Worm (Caenorhabditis elegans) whole organism, L2 larva: ENCODE results near the gene F39G3.2.

Experiments used
- C34F6.9 ChIP-seq: fragments of 150-350 bp; optimal IDR thresholded peaks from 2 replicates; lab custom pipeline; 2014; ENCODE audit warnings: missing biosample characterization, missing genetic modification characterization
- F13H6.1 ChIP-seq: sonication (generic microtip); optimal IDR thresholded peaks from 2 replicates; lab custom pipeline; 2016; ENCODE audit warnings: missing genetic modification characterization, missing compliant biosample characterization
- Y55F3AM.14 ChIP-seq: fragments of 200-800 bp; sonication (Bioruptor generic); optimal IDR thresholded peaks from 2 replicates; lab custom pipeline; 2018; ENCODE audit warnings: mild to moderate bottlenecking, missing genetic modification characterization, missing compliant biosample characterization
- alr-1 ChIP-seq: fragments of 150-350 bp; optimal IDR thresholded peaks from 2 replicates; lab custom pipeline; 2014; ENCODE audit warnings: missing biosample characterization, missing genetic modification characterization
- blmp-1 ChIP-seq: sonication (generic microtip); optimal IDR thresholded peaks from 2 replicates; lab custom pipeline; 2017; ENCODE audit warnings: missing genetic modification characterization, mild to moderate bottlenecking, missing compliant biosample characterization, antibody characterized with exemption, moderate library complexity; ENCODE audit not compliant: insufficient read depth
- ceh-16 ChIP-seq: fragments of 150-350 bp; optimal IDR thresholded peaks from 2 replicates; lab custom pipeline; 2014; ENCODE audit warnings: missing biosample characterization, missing genetic modification characterization
- ceh-82 ChIP-seq: fragments of 150-350 bp; optimal IDR thresholded peaks from 2 replicates; lab custom pipeline; 2014; ENCODE audit warnings: missing biosample characterization, missing genetic modification characterization
- crh-2 ChIP-seq: sonication (generic microtip); optimal IDR thresholded peaks from 2 replicates; lab custom pipeline; 2017; ENCODE audit warnings: missing biosample characterization, missing genetic modification characterization
- dmd-4 ChIP-seq: sonication (generic microtip); optimal IDR thresholded peaks from 2 replicates; lab custom pipeline; 2017; ENCODE audit warnings: missing biosample characterization, missing genetic modification characterization
- egl-27 ChIP-seq: sonication (generic microtip); optimal IDR thresholded peaks from 3 replicates; lab custom pipeline; 2017; ENCODE audit warnings: missing biosample characterization, missing genetic modification reagents, missing genetic modification characterization
- elt-1 ChIP-seq: fragments of 150-350 bp; optimal IDR thresholded peaks from 2 replicates; lab custom pipeline; 2014; ENCODE audit warnings: missing biosample characterization, missing genetic modification characterization
- gmeb-1 ChIP-seq: fragments of 150-350 bp; optimal IDR thresholded peaks from 2 replicates; lab custom pipeline; 2014; ENCODE audit warnings: missing biosample characterization, missing genetic modification characterization
- lin-13 ChIP-seq: fragments of 150-350 bp; optimal IDR thresholded peaks from 2 replicates; lab custom pipeline; 2014; ENCODE audit warnings: missing biosample characterization, missing genetic modification reagents, missing genetic modification characterization
- lin-39 ChIP-seq: fragments of 150-350 bp; optimal IDR thresholded peaks from 2 replicates; lab custom pipeline; 2014; ENCODE audit warnings: missing biosample characterization, missing genetic modification reagents, missing genetic modification characterization
- nhr-11 ChIP-seq: fragments of 150-350 bp; optimal IDR thresholded peaks from 2 replicates; lab custom pipeline; 2014; ENCODE audit warnings: missing biosample characterization, missing genetic modification characterization
- nhr-129 ChIP-seq: fragments of 150-350 bp; optimal IDR thresholded peaks from 2 replicates; lab custom pipeline; 2014; ENCODE audit warnings: missing biosample characterization, missing genetic modification characterization
- nhr-25 ChIP-seq: fragments of 150-350 bp; sonication (generic microtip); optimal IDR thresholded peaks from 3 replicates; lab custom pipeline; 2014; ENCODE audit warnings: missing biosample characterization, missing genetic modification characterization
- nhr-77 ChIP-seq: fragments of 150-350 bp; optimal IDR thresholded peaks from 2 replicates; lab custom pipeline; 2014; ENCODE audit warnings: missing biosample characterization, missing genetic modification characterization
- skn-1 ChIP-seq: sonication (generic microtip); optimal IDR thresholded peaks from 2 replicates; lab custom pipeline; 2017; ENCODE audit warnings: missing biosample characterization, missing genetic modification characterization
- unc-55 ChIP-seq: fragments of 150-350 bp; sonication (generic microtip); optimal IDR thresholded peaks from 3 replicates; lab custom pipeline; 2014; ENCODE audit warnings: missing biosample characterization, missing genetic modification reagents, missing genetic modification characterization
- zag-1 ChIP-seq: fragments of 150-350 bp; optimal IDR thresholded peaks from 2 replicates; lab custom pipeline; 2014; ENCODE audit warnings: missing biosample characterization, missing genetic modification characterization
- ztf-4 ChIP-seq: fragments of 150-350 bp; optimal IDR thresholded peaks from 2 replicates; lab custom pipeline; 2014; ENCODE audit warnings: missing biosample characterization, missing genetic modification characterization

The F39G3.2 gene

ce11 chrV:4788823-4789222 is 51.2 kb downstream of the F39G3.2 start, which contains the start of gene R02F11.10:
Gene R02F11.10 (plus strand): TSS chrV:4789123.
- no peak for TF ChIP-seq ceh-16 (tag; lab: Kevin White, UChicago)
- no peak for TF ChIP-seq unc-55 (GFP tag; lab: Kevin White, UChicago)
- TF ChIP-seq F13H6.1 (tag; lab: Kevin White, UChicago): no peak
- no peak for TF ChIP-seq egl-27 (tag; lab: Kevin White, UChicago)
- no peak for TF ChIP-seq crh-2 (tag; lab: Kevin White, UChicago)
- TF ChIP-seq Y55F3AM.14: no peak
- no peak for TF ChIP-seq nhr-129 (tag; lab: Kevin White, UChicago)
- no peak for TF ChIP-seq ceh-82
- TF ChIP-seq alr-1 (tag; lab: Kevin White, UChicago): no peak
- TF ChIP-seq nhr-77 (tag; lab: Kevin White, UChicago): no peak
- no peak for TF ChIP-seq blmp-1 (tag; lab: Kevin White, UChicago)
- no peak for TF ChIP-seq nhr-11 (tag; lab: Kevin White, UChicago)
- no peak for TF ChIP-seq C34F6.9 (tag; lab: Kevin White, UChicago)
- TF ChIP-seq lin-13 (GFP tag; lab: Kevin White, UChicago): no peak
- TF ChIP-seq elt-1: no peak
- TF ChIP-seq dmd-4 (tag; lab: Kevin White, UChicago): no peak
- TF ChIP-seq skn-1 (tag; lab: Kevin White, UChicago): no peak

- TF ChIP-seq Y55F3AM.14 (no peak), ztf-4 (tag; lab: Kevin White, UChicago) (no peak), skn-1 (tag; lab: Kevin White, UChicago) (no peak), zag-1 (tag; lab: Kevin White, UChicago) (no peak), nhr-11 (tag; lab: Kevin White, UChicago) (no peak), nhr-129 (tag; lab: Kevin White, UChicago) (no peak), gmeb-1 (no peak), lin-39 (tag; lab: Kevin White, UChicago) (no peak), nhr-25 (tag; lab: Kevin White, UChicago) (no peak)
- TF ChIP-seq, all 48 proteins: peak for 0
Observed at ce11 chrV:4790368-4790767, 52.7 kb downstream of the F39G3.2 start, which contains the start of gene R02F11.12. Gene R02F11.12 (plus strand): TSS chrV:4790668.
